Worm (Caenorhabditis elegans): ENCODE results near the gene srv-8.
A peak's percentile ranks its signal among the peaks of the same experiment; 100 is the strongest.

The srv-8 gene

DNA sequence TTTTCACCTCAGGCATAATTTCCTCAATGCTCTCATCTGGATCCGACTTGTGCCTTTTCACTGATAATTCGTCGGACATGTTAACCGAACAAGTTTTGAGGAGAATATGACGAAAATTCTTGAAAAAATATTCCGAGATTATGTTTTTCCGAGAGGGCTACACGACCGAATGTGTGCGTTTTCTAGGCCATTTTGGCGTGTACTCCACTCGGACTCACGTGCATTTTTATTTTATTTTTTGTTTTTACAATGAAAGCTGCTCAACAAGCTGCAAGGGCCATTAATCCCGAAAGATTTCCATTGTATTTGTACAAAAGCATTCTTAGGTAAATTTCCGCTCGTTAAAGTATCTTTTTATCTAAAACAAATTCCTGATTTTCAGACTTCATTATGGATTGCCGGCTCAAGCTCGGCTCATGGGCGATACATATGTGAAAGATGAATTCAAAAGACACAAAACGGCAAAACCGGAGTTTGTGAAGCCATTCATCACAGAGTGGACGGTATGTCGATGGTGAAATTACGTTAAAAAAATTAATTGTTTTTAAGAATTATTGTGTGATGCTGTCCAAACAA is 47.7 kb upstream of the srv-8 start, which contains the start of the genes F25H9.6 and F25H9.7 (continued):
- TF ChIP-seq D2030.7 (GFP tag; IDR thresholded peaks at IDR 0.05) (peak; percentile 77), let-607 (tag; optimal IDR thresholded peaks at IDR 0.05) (peak in 1 of 2 experiments; percentile 71), snpc-4 (GFP tag; optimal IDR thresholded peaks at IDR 0.05) (no peak), snpc-4 (tag; optimal IDR thresholded peaks at IDR 0.05) (peak in 1 of 4 experiments; percentile 54), nfyb-1 (GFP tag; IDR thresholded peaks at IDR 0.05) (peak; percentile 81), K11D2.4 (GFP tag; IDR thresholded peaks at IDR 0.05) (peak; percentile 79), mes-4 (tag; optimal IDR thresholded peaks at IDR 0.05) (no peak), ztf-3 (GFP tag; optimal IDR thresholded peaks at IDR 0.05) (no peak), ztf-28 (GFP tag; IDR thresholded peaks at IDR 0.05) (0 out of 2 replicates have a peak, but pooled peaks have one; percentile 70), dpl-1 (GFP tag; optimal IDR thresholded peaks at IDR 0.05) (no peak), F39B2.1 (GFP tag; IDR thresholded peaks at IDR 0.05) (0 out of 2 replicates have a peak, but pooled peaks have one; percentile 45), dox-1 (GFP tag; IDR thresholded peaks at IDR 0.05) (peak; percentile 88; the same call in 1 of the 2 replicates), ztf-6 (GFP tag; IDR thresholded peaks at IDR 0.05) (no peak), B0336.3 (GFP tag; IDR thresholded peaks at IDR 0.05) (peak; percentile 57; the same call in 1 of the 2 replicates), ceh-27 (GFP tag; optimal IDR thresholded peaks at IDR 0.05) (peak; percentile 95), lin-54 (GFP tag; optimal IDR thresholded peaks at IDR 0.05) (peak; percentile 65), lsl-1 (GFP tag; optimal IDR thresholded peaks at IDR 0.05) (peak; percentile 52), him-1 (tag; optimal IDR thresholded peaks at IDR 0.05) (peak; percentile 86), nhr-120 (GFP tag; IDR thresholded peaks at IDR 0.05) (0 out of 2 replicates have a peak, but pooled peaks have one; percentile 58), lir-1 (GFP tag; conservative IDR thresholded peaks at IDR 0.05) (peak; percentile 93), ama-1 (optimal IDR thresholded peaks at IDR 0.05) (no peak), ama-1 (GFP tag; optimal IDR thresholded peaks at IDR 0.05) (peak in 1 of 2 experiments; percentile 63), C17E4.6 (GFP tag; IDR thresholded peaks at IDR 0.05) (peak; percentile 24; the same call in 1 of the 2 replicates), attf-6 (GFP tag; IDR thresholded peaks at IDR 0.05) (peak; percentile 66), B0019.2 (GFP tag; conservative IDR thresholded peaks at IDR 0.05) (no peak), ztf-22 (GFP tag; optimal IDR thresholded peaks at IDR 0.05) (peak; percentile 39), aptf-2 (GFP tag; conservative IDR thresholded peaks at IDR 0.05) (peak; percentile 82; the same call in 1 of the 2 replicates), B0035.1 (tag; optimal IDR thresholded peaks at IDR 0.05) (peak; percentile 42), lin-40 (tag; optimal IDR thresholded peaks at IDR 0.05) (peak; percentile 77), sea-2 (GFP tag; IDR thresholded peaks at IDR 0.05) (peak; percentile 47; the same call in 1 of the 2 replicates), nhr-90 (tag; optimal IDR thresholded peaks at IDR 0.05) (no peak), Y53G8AR.9 (GFP tag; conservative IDR thresholded peaks at IDR 0.05) (no peak), nhr-80 (tag; optimal IDR thresholded peaks at IDR 0.05) (no peak), sdz-38 (tag; optimal IDR thresholded peaks at IDR 0.05) (no peak), hlh-26 (GFP tag; conservative IDR thresholded peaks at IDR 0.05) (no peak), B0261.1 (tag; optimal IDR thresholded peaks at IDR 0.05) (peak; percentile 11), hmg-1.2 (GFP tag; IDR thresholded peaks at IDR 0.05) (0 out of 2 replicates have a peak, but pooled peaks have one; percentile 29), athp-1 (tag; optimal IDR thresholded peaks at IDR 0.05) (peak; percentile 79), madf-10 (tag; optimal IDR thresholded peaks at IDR 0.05) (peak; percentile 74), zfh-2 (GFP tag; conservative IDR thresholded peaks at IDR 0.05) (no peak), xnd-1 (tag; optimal IDR thresholded peaks at IDR 0.05) (peak; percentile 44), ztf-26 (tag; optimal IDR thresholded peaks at IDR 0.05) (no peak), nfya-2 (GFP tag; IDR thresholded peaks at IDR 0.05) (no peak), tlf-1 (GFP tag; optimal IDR thresholded peaks at IDR 0.05) (peak; percentile 70), F49E8.2 (tag; optimal IDR thresholded peaks at IDR 0.05; ENCODE audit: insufficient read depth) (no peak), rec-8 (tag; optimal IDR thresholded peaks at IDR 0.05) (peak; percentile 31 to 92), zim-3 (tag; optimal IDR thresholded peaks at IDR 0.05) (peak; percentile 90), madf-3 (GFP tag; IDR thresholded peaks at IDR 0.05) (no peak; the same call in 1 of the 2 replicates)
